Worm (Caenorhabditis elegans): ENCODE results near the gene F45D11.14.
"Not testable (repeated sequence)": the region's sequence is repeated elsewhere in the genome, so short reads cannot be mapped to it uniquely, and the experiment has no call there.

Gene F45D11.14

ce11 chrII:954626-955025, 51.6 kb downstream of the F45D11.14 start, which contains the start of gene fbxc-7:
fbxc-7 (plus strand) TSS chrII:954926.
- not testable (repeated sequence) for TF ChIP-seq M03D4.4, ztf-11, cnd-1 (tag; optimal IDR thresholded peaks at IDR 0.05)
